Worm (Caenorhabditis elegans): Measurements from ENCODE around the gene E02H9.1.
"Not testable (repeated sequence)": the region's sequence is repeated elsewhere in the genome, so short reads cannot be mapped to it uniquely, and the experiment has no call there.

DNA sequence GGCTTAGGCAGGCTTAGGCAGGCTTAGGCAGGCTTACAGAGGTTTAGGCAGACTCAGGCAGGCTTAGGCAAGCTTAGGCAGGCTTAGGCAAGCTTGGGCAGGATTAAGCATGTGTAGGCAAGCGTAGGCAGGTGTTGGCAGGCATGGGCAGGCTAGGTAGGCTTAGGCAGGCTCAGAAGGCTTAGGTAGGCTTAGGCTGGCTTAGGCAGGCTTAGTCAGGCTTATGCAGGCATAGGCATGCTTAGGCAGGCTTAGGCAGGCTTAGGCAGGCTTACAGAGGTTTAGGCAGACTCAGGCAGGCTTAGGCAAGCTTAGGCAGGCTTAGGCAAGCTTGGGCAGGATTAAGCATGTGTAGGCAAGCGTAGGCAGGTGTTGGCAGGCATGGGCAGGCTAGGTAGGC lies 12.8 kb upstream of the E02H9.1 start:
- not testable (repeated sequence) for TF ChIP-seq tbx-37 (GFP tag; conservative IDR thresholded peaks at IDR 0.05); tbx-11 (GFP tag; IDR thresholded peaks at IDR 0.05); hnd-1 (tag; optimal IDR thresholded peaks at IDR 0.05); flt-1 (GFP tag; IDR thresholded peaks at IDR 0.05); aly-1 (tag; optimal IDR thresholded peaks at IDR 0.05); ceh-13 (GFP tag; optimal IDR thresholded peaks at IDR 0.05); ama-1 (optimal IDR thresholded peaks at IDR 0.05); hmg-4 (GFP tag; optimal IDR thresholded peaks at IDR 0.05); ets-7 (tag; optimal IDR thresholded peaks at IDR 0.05); hmbx-1 (tag; optimal IDR thresholded peaks at IDR 0.05); F13C5.2 (tag; optimal IDR thresholded peaks at IDR 0.05)

Measured in whole organism, early embryonic.